Worm (Caenorhabditis elegans): Measurements from ENCODE around the gene B0507.1.

B0507.1 gene

DNA sequence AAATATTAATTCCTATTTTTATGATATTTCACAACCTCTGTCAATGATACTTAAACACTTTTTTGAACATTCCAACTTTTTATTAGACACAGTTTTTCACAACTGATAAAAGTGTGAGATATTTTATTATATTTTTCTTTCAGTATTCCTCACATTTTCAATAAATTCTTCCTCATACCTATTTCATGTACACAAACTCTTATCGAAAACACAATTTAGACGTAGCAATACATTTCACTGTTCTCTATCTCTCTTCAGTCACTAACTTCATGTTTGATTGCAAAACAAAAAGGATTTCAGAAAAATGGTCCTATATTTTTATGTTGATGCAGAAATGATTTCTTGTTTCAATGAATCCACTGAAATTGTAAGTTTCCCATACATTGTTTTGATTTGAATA is 30.5 kb upstream of the B0507.1 start, which contains the start of gene B0507.6:
Gene B0507.6, plus strand, starts transcription at position 301 of the 400 bp plus-strand sequence.
- no peak for TF ChIP-seq tra-4 (tag; optimal IDR thresholded peaks at IDR 0.05)
- no peak for TF ChIP-seq aly-1 (tag; optimal IDR thresholded peaks at IDR 0.05)
- TF ChIP-seq B0310.2 (tag; optimal IDR thresholded peaks at IDR 0.05), result no peak
- TF ChIP-seq ama-1 (optimal IDR thresholded peaks at IDR 0.05), result no peak

DNA sequence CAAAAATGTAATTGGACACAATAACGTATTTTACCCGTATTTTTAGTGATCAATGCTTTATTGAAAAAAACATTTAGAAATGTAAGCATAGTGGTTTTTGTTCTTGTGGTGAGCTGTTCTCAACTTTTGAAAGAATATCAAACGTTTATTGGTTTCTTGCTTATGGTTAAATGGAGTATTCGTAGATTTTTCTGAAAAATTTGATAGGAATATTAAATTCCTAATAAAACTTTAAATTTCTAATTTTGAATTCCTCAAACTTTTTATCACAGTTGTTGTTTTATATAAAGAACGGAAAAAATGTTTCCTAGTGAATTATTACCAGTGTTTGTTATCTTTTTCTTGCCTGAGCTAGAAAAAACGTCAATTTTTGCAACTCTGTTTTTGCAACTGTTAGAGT is 23.0 kb upstream of the B0507.1 start, which contains the start of gene B0507.5:
Gene B0507.5, plus strand, starts transcription at position 301 of the 400 bp plus-strand sequence.
- TF ChIP-seq tbx-37 (GFP tag; conservative IDR thresholded peaks at IDR 0.05), result no peak

DNA sequence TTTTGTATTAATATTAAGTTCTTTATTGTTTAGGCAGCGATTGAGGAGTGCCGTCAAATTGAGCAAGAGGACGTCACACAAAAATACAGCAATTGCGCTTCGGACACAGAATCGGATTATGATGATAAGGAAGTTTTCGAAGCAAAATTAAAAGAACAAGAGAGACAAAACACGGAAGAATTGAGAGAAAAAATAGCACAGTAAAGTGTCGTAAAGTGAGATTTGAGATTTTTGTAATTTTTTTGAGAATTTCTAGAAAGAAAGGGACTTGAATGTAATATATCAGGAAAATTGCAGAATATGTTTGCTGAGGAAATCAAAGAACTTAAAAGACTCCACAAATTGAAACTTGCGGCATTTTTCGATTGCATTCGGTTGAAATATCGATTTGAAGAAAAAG is 21.7 kb upstream of the B0507.1 start, which contains the start of gene B0507.4:
Gene B0507.4, plus strand, starts transcription at position 301 of the 400 bp plus-strand sequence.
- TF ChIP-seq hmbx-1 (tag; optimal IDR thresholded peaks at IDR 0.05) (no peak), hnd-1 (tag; optimal IDR thresholded peaks at IDR 0.05) (no peak), tbx-11 (GFP tag; IDR thresholded peaks at IDR 0.05) (no peak), ets-7 (tag; optimal IDR thresholded peaks at IDR 0.05) (no peak), B0310.2 (tag; optimal IDR thresholded peaks at IDR 0.05) (no peak), ama-1 (optimal IDR thresholded peaks at IDR 0.05) (no peak), F13C5.2 (tag; optimal IDR thresholded peaks at IDR 0.05) (no peak), ceh-13 (GFP tag; optimal IDR thresholded peaks at IDR 0.05) (no peak), aly-1 (tag; optimal IDR thresholded peaks at IDR 0.05) (no peak), flt-1 (GFP tag; IDR thresholded peaks at IDR 0.05) (no peak)

DNA sequence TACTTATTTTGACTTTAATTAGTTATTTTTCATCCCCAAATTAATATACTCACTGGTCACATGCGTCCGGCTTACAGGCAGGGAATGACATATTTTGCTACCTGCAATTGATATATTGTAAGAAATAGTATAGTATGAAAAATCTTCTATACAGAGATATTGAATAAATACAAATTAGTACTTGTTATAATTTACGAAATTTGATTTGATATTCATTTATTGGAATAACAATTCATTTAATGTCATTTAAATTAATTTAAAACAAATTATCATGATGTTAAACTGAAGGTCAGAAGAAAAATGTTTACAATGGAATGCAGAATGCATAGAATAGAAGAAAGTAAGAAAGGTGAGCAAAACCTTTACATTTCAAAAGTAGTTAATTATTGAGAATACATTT is 17.8 kb upstream of the B0507.1 start, which contains the start of gene B0507.7:
Gene B0507.7, minus strand, starts transcription at position 101 of the 400 bp plus-strand sequence.
- TF ChIP-seq hmbx-1 (tag; optimal IDR thresholded peaks at IDR 0.05) (no peak), scrt-1 (GFP tag; IDR thresholded peaks at IDR 0.05) (no peak), sea-1 (GFP tag; conservative IDR thresholded peaks at IDR 0.05) (no peak), F13C5.2 (tag; optimal IDR thresholded peaks at IDR 0.05) (no peak), pes-1 (GFP tag; IDR thresholded peaks at IDR 0.05) (no peak), tbx-11 (GFP tag; IDR thresholded peaks at IDR 0.05) (no peak), ama-1 (optimal IDR thresholded peaks at IDR 0.05) (no peak)

DNA sequence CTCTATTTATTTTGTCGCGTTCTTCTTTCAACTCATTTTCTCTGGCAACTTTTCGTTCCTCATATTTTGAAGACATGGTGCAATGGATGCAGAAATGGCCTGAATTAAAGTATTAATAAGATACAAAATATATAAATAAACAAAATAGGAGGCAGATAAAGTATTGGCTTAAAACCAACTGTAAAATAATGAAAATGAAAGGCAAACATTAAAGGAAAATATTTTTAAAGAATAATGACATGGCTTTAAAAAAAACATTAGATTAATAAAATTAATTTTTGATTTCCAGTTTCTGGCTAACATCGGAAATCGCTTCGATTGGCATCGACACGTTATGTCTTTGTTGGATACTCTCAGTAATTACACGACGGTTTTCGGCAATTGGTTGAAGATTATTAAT is 16.0 kb upstream of the B0507.1 start, which contains the start of gene ddn-1:
Gene ddn-1, minus strand, starts transcription at position 101 of the 400 bp plus-strand sequence.
- TF ChIP-seq ceh-36 (tag; optimal IDR thresholded peaks at IDR 0.05), result no peak
- no peak for TF ChIP-seq sea-1 (GFP tag; conservative IDR thresholded peaks at IDR 0.05)
- no peak for TF ChIP-seq ets-7 (tag; optimal IDR thresholded peaks at IDR 0.05)
- no peak for TF ChIP-seq aly-1 (tag; optimal IDR thresholded peaks at IDR 0.05)
- no peak for TF ChIP-seq ama-1 (optimal IDR thresholded peaks at IDR 0.05)
- TF ChIP-seq tbx-11 (GFP tag; IDR thresholded peaks at IDR 0.05), result no peak
- TF ChIP-seq flt-1 (GFP tag; IDR thresholded peaks at IDR 0.05), result no peak
- TF ChIP-seq F13C5.2 (tag; optimal IDR thresholded peaks at IDR 0.05), result no peak
- no peak for TF ChIP-seq tbx-37 (GFP tag; conservative IDR thresholded peaks at IDR 0.05)
- TF ChIP-seq hmg-4 (GFP tag; optimal IDR thresholded peaks at IDR 0.05), result no peak
- TF ChIP-seq hnd-1 (tag; optimal IDR thresholded peaks at IDR 0.05), result no peak
- no peak for TF ChIP-seq B0310.2 (tag; optimal IDR thresholded peaks at IDR 0.05)
- TF ChIP-seq hmbx-1 (tag; optimal IDR thresholded peaks at IDR 0.05), result no peak

DNA sequence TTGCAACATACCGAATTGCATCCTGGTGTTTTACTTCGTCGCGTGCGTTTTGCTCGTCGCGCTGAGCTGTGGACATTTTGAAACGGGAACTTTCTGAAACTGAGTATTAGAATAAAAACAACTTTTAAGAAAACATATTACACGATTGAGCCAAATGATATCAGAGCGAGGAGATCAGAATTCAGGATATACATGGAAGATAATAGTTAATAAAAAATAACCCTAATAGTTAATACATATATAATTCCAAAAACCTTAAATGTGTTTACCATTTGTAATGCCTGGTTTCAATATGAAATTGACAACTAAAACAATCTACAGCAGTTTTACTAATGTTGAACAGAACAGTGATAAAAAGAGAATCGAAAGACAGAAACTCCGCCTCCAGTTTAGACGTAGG is 13.5 kb upstream of the B0507.1 start, which contains the start of gene B0507.8:
Gene B0507.8, minus strand, starts transcription at position 101 of the 400 bp plus-strand sequence.
- TF ChIP-seq ama-1 (optimal IDR thresholded peaks at IDR 0.05) (no peak), aly-1 (tag; optimal IDR thresholded peaks at IDR 0.05) (no peak), ceh-13 (GFP tag; optimal IDR thresholded peaks at IDR 0.05) (no peak), scrt-1 (GFP tag; IDR thresholded peaks at IDR 0.05) (no peak), F13C5.2 (tag; optimal IDR thresholded peaks at IDR 0.05) (no peak), tbx-37 (GFP tag; conservative IDR thresholded peaks at IDR 0.05) (no peak), hmbx-1 (tag; optimal IDR thresholded peaks at IDR 0.05) (no peak), hmg-4 (GFP tag; optimal IDR thresholded peaks at IDR 0.05) (no peak), pes-1 (GFP tag; IDR thresholded peaks at IDR 0.05) (no peak), B0310.2 (tag; optimal IDR thresholded peaks at IDR 0.05) (no peak), ets-7 (tag; optimal IDR thresholded peaks at IDR 0.05) (no peak), hnd-1 (tag; optimal IDR thresholded peaks at IDR 0.05) (no peak), flt-1 (GFP tag; IDR thresholded peaks at IDR 0.05) (no peak), sea-1 (GFP tag; conservative IDR thresholded peaks at IDR 0.05) (no peak), tra-4 (tag; optimal IDR thresholded peaks at IDR 0.05) (no peak), tbx-11 (GFP tag; IDR thresholded peaks at IDR 0.05) (no peak), ceh-36 (tag; optimal IDR thresholded peaks at IDR 0.05) (no peak)

DNA sequence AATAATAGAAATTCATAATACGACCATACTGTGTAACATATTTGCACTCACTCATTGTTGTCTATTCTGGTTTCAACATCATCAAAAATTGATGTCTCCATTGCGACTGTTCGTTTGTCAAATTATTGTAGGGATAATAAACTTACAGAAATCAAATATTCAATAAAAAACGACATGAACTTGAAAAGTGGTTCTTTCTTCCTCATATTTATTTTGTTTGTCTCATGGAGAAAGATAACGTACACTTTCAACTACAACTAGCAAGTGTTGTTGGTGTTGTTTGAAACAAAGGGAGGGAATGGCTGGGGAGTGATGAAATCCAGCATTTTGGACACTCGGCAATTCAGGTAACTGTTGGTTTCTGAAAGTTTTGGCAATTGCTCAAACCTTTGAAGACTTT is 10.4 kb upstream of the B0507.1 start, which contains the start of gene B0507.9:
Gene B0507.9, minus strand, starts transcription at position 101 of the 400 bp plus-strand sequence.
- no peak for TF ChIP-seq tra-4 (tag; optimal IDR thresholded peaks at IDR 0.05)
- no peak for TF ChIP-seq F13C5.2 (tag; optimal IDR thresholded peaks at IDR 0.05)
- TF ChIP-seq flt-1 (GFP tag; IDR thresholded peaks at IDR 0.05), result no peak
- no peak for TF ChIP-seq scrt-1 (GFP tag; IDR thresholded peaks at IDR 0.05)
- TF ChIP-seq tbx-11 (GFP tag; IDR thresholded peaks at IDR 0.05), result no peak
- no peak for TF ChIP-seq hmg-4 (GFP tag; optimal IDR thresholded peaks at IDR 0.05)
- TF ChIP-seq ceh-13 (GFP tag; optimal IDR thresholded peaks at IDR 0.05), result no peak
- no peak for TF ChIP-seq hnd-1 (tag; optimal IDR thresholded peaks at IDR 0.05)
- TF ChIP-seq ets-7 (tag; optimal IDR thresholded peaks at IDR 0.05), result no peak
- no peak for TF ChIP-seq tbx-37 (GFP tag; conservative IDR thresholded peaks at IDR 0.05)
- TF ChIP-seq B0310.2 (tag; optimal IDR thresholded peaks at IDR 0.05), result no peak
- TF ChIP-seq ama-1 (optimal IDR thresholded peaks at IDR 0.05), result no peak
- no peak for TF ChIP-seq sea-1 (GFP tag; conservative IDR thresholded peaks at IDR 0.05)
- TF ChIP-seq aly-1 (tag; optimal IDR thresholded peaks at IDR 0.05), result no peak
- no peak for TF ChIP-seq ceh-36 (tag; optimal IDR thresholded peaks at IDR 0.05)
- TF ChIP-seq pes-1 (GFP tag; IDR thresholded peaks at IDR 0.05), result no peak
- no peak for TF ChIP-seq hmbx-1 (tag; optimal IDR thresholded peaks at IDR 0.05)

DNA sequence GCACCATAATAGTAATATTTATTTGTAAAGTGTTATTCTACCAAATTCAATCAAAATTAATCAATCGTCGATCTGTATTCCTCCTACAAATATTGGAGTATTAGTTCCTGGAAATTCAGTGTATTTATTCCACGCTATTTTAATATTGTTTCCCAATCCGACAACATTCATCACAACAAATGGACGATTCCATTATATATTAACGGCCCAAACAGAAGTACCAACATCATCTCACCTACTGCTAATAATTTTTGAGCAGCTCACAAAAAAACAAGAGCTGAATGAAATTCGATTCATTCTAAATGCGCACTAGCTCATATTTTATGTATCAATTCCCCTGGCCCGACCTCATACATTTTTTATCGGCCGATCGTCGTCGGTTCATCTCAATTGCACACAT is 9.3 kb upstream of the B0507.1 start:
- no peak for TF ChIP-seq ceh-13 (GFP tag; optimal IDR thresholded peaks at IDR 0.05)
- TF ChIP-seq hmbx-1 (tag; optimal IDR thresholded peaks at IDR 0.05), result no peak
- TF ChIP-seq tbx-37 (GFP tag; conservative IDR thresholded peaks at IDR 0.05), result no peak
- no peak for TF ChIP-seq tbx-11 (GFP tag; IDR thresholded peaks at IDR 0.05)
- no peak for TF ChIP-seq hnd-1 (tag; optimal IDR thresholded peaks at IDR 0.05)
- TF ChIP-seq ets-7 (tag; optimal IDR thresholded peaks at IDR 0.05), result no peak
- TF ChIP-seq pes-1 (GFP tag; IDR thresholded peaks at IDR 0.05), result no peak
- TF ChIP-seq ama-1 (optimal IDR thresholded peaks at IDR 0.05), result no peak
- TF ChIP-seq ceh-36 (tag; optimal IDR thresholded peaks at IDR 0.05), result no peak

Data from whole organism, early embryonic.